Worm (Caenorhabditis elegans) whole organism, L3 larva: ENCODE measurements around the gene srd-58.

Experiments
- ceh-16 ChIP-seq: sonication (generic microtip); optimal IDR thresholded peaks from 2 replicates; lab custom pipeline; 2017; ENCODE audit warnings: missing biosample characterization, missing genetic modification characterization
- ceh-82 ChIP-seq: fragments of 150-350 bp; optimal IDR thresholded peaks from 2 replicates; lab custom pipeline; 2014; ENCODE audit warnings: missing biosample characterization, missing genetic modification characterization
- elt-2 ChIP-seq: sonication (generic microtip); optimal IDR thresholded peaks from 2 replicates; lab custom pipeline; 2016; ENCODE audit warnings: missing genetic modification reagents, mild to moderate bottlenecking, missing genetic modification characterization, missing compliant biosample characterization
- fos-1 ChIP-seq: fragments of 150-350 bp; optimal IDR thresholded peaks from 2 replicates; lab custom pipeline; 2014; ENCODE audit warnings: missing biosample characterization, missing genetic modification characterization
- lin-39 ChIP-seq: fragments of 150-350 bp; optimal IDR thresholded peaks from 2 replicates; lab custom pipeline; 2018; ENCODE audit warnings: missing biosample characterization, missing genetic modification reagents, missing genetic modification characterization
- nhr-23 ChIP-seq: fragments of 150-350 bp; optimal IDR thresholded peaks from 2 replicates; lab custom pipeline; 2014; ENCODE audit warnings: missing biosample characterization, missing genetic modification reagents, missing genetic modification characterization
- nhr-76 ChIP-seq: fragments of 150-350 bp; sonication (generic microtip); optimal IDR thresholded peaks from 5 replicates; lab custom pipeline; 2014; ENCODE audit warnings: missing biosample characterization, missing genetic modification characterization
- pqm-1 ChIP-seq: fragments of 150-350 bp; optimal IDR thresholded peaks from 2 replicates; lab custom pipeline; 2017; ENCODE audit warnings: missing biosample characterization, missing genetic modification characterization, inconsistent platforms
- sea-2 ChIP-seq: fragments of 150-350 bp; sonication (generic microtip); optimal IDR thresholded peaks from 4 replicates; lab custom pipeline; 2014; ENCODE audit warnings: missing biosample characterization, missing genetic modification reagents, missing genetic modification characterization

DNA sequence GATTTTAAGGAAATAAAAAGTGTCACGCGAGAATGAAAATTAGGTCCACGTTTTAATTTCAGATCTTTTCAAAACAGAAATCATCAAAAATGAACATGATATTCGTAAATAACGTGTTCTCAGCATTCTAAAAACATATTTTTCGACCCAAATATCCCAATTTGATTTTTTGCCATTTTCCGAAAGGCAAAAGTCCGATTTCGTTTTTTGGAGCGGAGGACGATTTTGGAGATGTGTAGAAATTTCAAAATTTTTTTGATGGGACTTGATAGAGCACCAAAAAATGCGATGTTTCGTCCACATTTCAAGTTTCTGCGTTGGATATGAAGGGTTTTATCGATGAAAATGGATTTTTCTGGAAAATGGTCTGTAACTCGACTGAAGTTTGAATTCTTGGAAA lies 25.8 kb upstream of the srd-58 start:
- TF ChIP-seq sea-2 (GFP tag; lab: Kevin White, UChicago) (no peak), lin-39 (tag; lab: Kevin White, UChicago) (no peak), nhr-23 (tag; lab: Kevin White, UChicago) (no peak), fos-1 (no peak), elt-2 (tag; lab: Kevin White, UChicago) (no peak), pqm-1 (tag; lab: Kevin White, UChicago) (no peak), ceh-82 (tag; lab: Kevin White, UChicago) (no peak), ceh-16 (tag; lab: Kevin White, UChicago) (no peak), nhr-76 (tag; lab: Kevin White, UChicago) (no peak)
